Fruit fly (Drosophila melanogaster) whole organism, wandering third instar larva: ENCODE results near the gene Pfrx.

ENCODE experiments used
- Abd-B ChIP-seq: fragments of >200 bp; optimal IDR thresholded peaks from 2 replicates; lab custom pipeline; 2017; ENCODE audit warnings: missing biosample characterization, missing genetic modification characterization
- CG32264 ChIP-seq: fragments of 200-800 bp; sonication (Bioruptor generic); optimal IDR thresholded peaks from 2 replicates; lab custom pipeline; 2016; ENCODE audit warnings: missing biosample characterization, missing genetic modification characterization
- CG9705 ChIP-seq: fragments of 200-800 bp; sonication (Bioruptor generic); optimal IDR thresholded peaks from 2 replicates; lab custom pipeline; 2018; ENCODE audit warnings: missing biosample characterization, mild to moderate bottlenecking, missing genetic modification characterization
- Dfd ChIP-seq: fragments of >200 bp; optimal IDR thresholded peaks from 2 replicates; lab custom pipeline; 2017; ENCODE audit warnings: missing biosample characterization, missing genetic modification characterization
- Dif ChIP-seq: fragments of 200-275, 200-300 bp; sonication (Bioruptor generic); optimal IDR thresholded peaks from 2 replicates; lab custom pipeline; 2018; ENCODE audit warnings: missing biosample characterization, missing genetic modification characterization; ENCODE audit not compliant: partially characterized antibody
- GATAd ChIP-seq: sonication (Bioruptor generic); optimal IDR thresholded peaks from 2 replicates; lab custom pipeline; 2016; ENCODE audit warnings: missing biosample characterization, missing genetic modification characterization
- HLH106 ChIP-seq: fragments of 200-800 bp; optimal IDR thresholded peaks from 3 replicates; lab custom pipeline; 2019; ENCODE audit warnings: missing biosample characterization, mild to moderate bottlenecking, missing genetic modification characterization, moderate library complexity
- Hnf4 ChIP-seq: fragments of 200-800 bp; sonication (Bioruptor generic); optimal IDR thresholded peaks from 2 replicates; lab custom pipeline; 2016; ENCODE audit warnings: missing biosample characterization, mild to moderate bottlenecking, missing genetic modification characterization
- Hr78 ChIP-seq: fragments of >200 bp; optimal IDR thresholded peaks from 2 replicates; lab custom pipeline; 2017; ENCODE audit warnings: missing biosample characterization, missing genetic modification characterization
- Hr83 ChIP-seq: fragments of 200-300 bp; sonication (Bioruptor generic); optimal IDR thresholded peaks from 2 replicates; lab custom pipeline; 2016; ENCODE audit warnings: missing biosample characterization, mild to moderate bottlenecking, missing genetic modification characterization, moderate library complexity; ENCODE audit not compliant: poor library complexity, severe bottlenecking
- Mio ChIP-seq: sonication (Bioruptor generic); optimal IDR thresholded peaks from 2 replicates; lab custom pipeline; 2016; ENCODE audit warnings: missing biosample characterization, missing genetic modification characterization
- Myc ChIP-seq: fragments of >200 bp; optimal IDR thresholded peaks from 2 replicates; lab custom pipeline; 2017
- OdsH ChIP-seq: fragments of 200-800 bp; sonication (Bioruptor generic); optimal IDR thresholded peaks from 2 replicates; lab custom pipeline; 2016; ENCODE audit warnings: missing biosample characterization, mild to moderate bottlenecking, missing genetic modification characterization
- Rel ChIP-seq, 2 experiments: fragments of 200-800 bp; sonication (Bioruptor generic) in 1 of 2; optimal IDR thresholded peaks; 2 replicates in 1 of 2; 3 replicates in 1 of 2; lab custom pipeline; 2016 to 2019; ENCODE audit warnings: mild to moderate bottlenecking in 2 of 2, missing biosample characterization in 2 of 2, missing genetic modification characterization in 2 of 2, moderate library complexity in 1 of 2
- Sp1 ChIP-seq: fragments of 200-800 bp; sonication (Bioruptor generic); optimal IDR thresholded peaks from 3 replicates; lab custom pipeline; 2019; ENCODE audit warnings: missing biosample characterization, mild to moderate bottlenecking, missing genetic modification characterization, moderate library complexity
- Vsx2 ChIP-seq: fragments of 200-300, 225-300 bp; sonication (Bioruptor generic); optimal IDR thresholded peaks from 2 replicates; lab custom pipeline; 2018; ENCODE audit warnings: missing biosample characterization, missing genetic modification characterization; ENCODE audit not compliant: partially characterized antibody
- brk ChIP-seq: fragments of 200-800 bp; sonication (Bioruptor generic); optimal IDR thresholded peaks from 2 replicates; lab custom pipeline; 2016; ENCODE audit warnings: missing biosample characterization, mild to moderate bottlenecking, missing genetic modification characterization
- dl ChIP-seq, 2 experiments: fragments of 175-275, 200-275 bp in 1 of 2; fragments of 200-275 bp in 1 of 2; sonication (Bioruptor generic); optimal IDR thresholded peaks; lab custom pipeline; 2018; ENCODE audit warnings: mild to moderate bottlenecking in 2 of 2, missing biosample characterization in 2 of 2, missing genetic modification characterization in 2 of 2, moderate library complexity in 2 of 2; ENCODE audit not compliant: partially characterized antibody in 2 of 2, insufficient read depth in 1 of 2
- dmrt93B ChIP-seq: fragments of 200-800 bp; sonication (Bioruptor generic); optimal IDR thresholded peaks from 2 replicates; lab custom pipeline; 2018; ENCODE audit warnings: missing biosample characterization, mild to moderate bottlenecking, missing genetic modification characterization
- dsf ChIP-seq: sonication (Bioruptor generic); optimal IDR thresholded peaks from 2 replicates; lab custom pipeline; 2016; ENCODE audit warnings: missing biosample characterization, missing genetic modification characterization, borderline replicate concordance
- ey ChIP-seq: fragments of 200-800 bp; sonication (Bioruptor generic); optimal IDR thresholded peaks from 2 replicates; lab custom pipeline; 2016; ENCODE audit warnings: missing biosample characterization, missing genetic modification characterization
- fru ChIP-seq: fragments of 200-800 bp; sonication (Bioruptor generic); optimal IDR thresholded peaks from 3 replicates; lab custom pipeline; 2016; ENCODE audit warnings: missing biosample characterization, mild to moderate bottlenecking, missing genetic modification characterization
- h ChIP-seq: fragments of 200-800 bp; sonication (Bioruptor generic); optimal IDR thresholded peaks from 3 replicates; lab custom pipeline; 2016; ENCODE audit warnings: missing biosample characterization, mild to moderate bottlenecking, missing genetic modification characterization
- jim ChIP-seq: fragments of 175-275, 200-325 bp; sonication (Bioruptor generic); optimal IDR thresholded peaks from 2 replicates; lab custom pipeline; 2016; ENCODE audit warnings: missing biosample characterization, mild to moderate bottlenecking, missing genetic modification characterization
- lola ChIP-seq: fragments of >200 bp; optimal IDR thresholded peaks from 2 replicates; lab custom pipeline; 2017; ENCODE audit warnings: missing biosample characterization, missing genetic modification characterization
- pan ChIP-seq: fragments of >200 bp; optimal IDR thresholded peaks from 2 replicates; lab custom pipeline; 2017
- psq ChIP-seq: fragments of 200-800 bp; sonication (Bioruptor generic); optimal IDR thresholded peaks from 3 replicates; lab custom pipeline; 2017; ENCODE audit warnings: missing biosample characterization, mild to moderate bottlenecking, missing genetic modification characterization, moderate library complexity
- rgr ChIP-seq: fragments of 200-800 bp; sonication (Bioruptor generic); optimal IDR thresholded peaks from 3 replicates; lab custom pipeline; 2016; ENCODE audit warnings: missing biosample characterization, mild to moderate bottlenecking, missing genetic modification characterization
- sage ChIP-seq: fragments of 200-800 bp; sonication (Bioruptor generic); optimal IDR thresholded peaks from 2 replicates; lab custom pipeline; 2016; ENCODE audit warnings: missing biosample characterization, mild to moderate bottlenecking, missing genetic modification characterization
- sv ChIP-seq: fragments of 200-800 bp; sonication (Bioruptor generic); optimal IDR thresholded peaks from 3 replicates; lab custom pipeline; 2016; ENCODE audit warnings: missing biosample characterization, missing genetic modification characterization
- tai ChIP-seq: sonication (Bioruptor generic); optimal IDR thresholded peaks from 2 replicates; lab custom pipeline; 2016; ENCODE audit warnings: missing biosample characterization, missing genetic modification characterization
- usp ChIP-seq: fragments of >200 bp; optimal IDR thresholded peaks from 2 replicates; lab custom pipeline; 2017; ENCODE audit warnings: missing biosample characterization, missing genetic modification characterization
- woc ChIP-seq: sonication (Bioruptor generic); optimal IDR thresholded peaks from 2 replicates; lab custom pipeline; 2016; ENCODE audit warnings: missing biosample characterization, mild to moderate bottlenecking, missing genetic modification characterization

Gene Pfrx

dm6 chrX:19474763-19475162 is 20.5 kb upstream of the Pfrx start, which contains the start of gene narya:
Gene narya, plus strand, starts transcription at chrX:19475063.
- TF ChIP-seq Hr78 (GFP tag; lab: Kevin White, UChicago) (no peak), dl (GFP tag; optimal IDR thresholded peaks at IDR 0.05; lab: Kevin White, UChicago; ENCODE audit: insufficient read depth in 1 of 2, partially characterized antibody in 2 of 2) (no peak), dsf (GFP tag; lab: Kevin White, UChicago) (no peak), sage (GFP tag; lab: Kevin White, UChicago) (no peak), Sp1 (GFP tag; lab: Kevin White, UChicago) (no peak), Hnf4 (no peak), Myc (lab: Kevin White, UChicago) (no peak), Hr83 (GFP tag; lab: Kevin White, UChicago) (no peak), dmrt93B (no peak), Rel (GFP tag; optimal IDR thresholded peaks at IDR 0.05; lab: Kevin White, UChicago) (no peak), Rel (tag; optimal IDR thresholded peaks at IDR 0.05; lab: Kevin White, UChicago) (no peak), Dif (GFP tag; lab: Kevin White, UChicago) (no peak), GATAd (no peak), CG9705 (GFP tag; lab: Kevin White, UChicago) (no peak), CG32264 (GFP tag; lab: Kevin White, UChicago) (no peak), Abd-B (GFP tag; lab: Kevin White, UChicago) (no peak), Vsx2 (GFP tag; lab: Kevin White, UChicago) (no peak), psq (no peak), rgr (GFP tag; lab: Kevin White, UChicago) (no peak)

- TF ChIP-seq OdsH: no peak
These were observed 16.2 kb upstream of the Pfrx start, which contains the start of gene CG32533 for dm6 chrX:19479134-19479533. Gene CG32533, minus strand, starts transcription at chrX:19479411.

- peak; percentile 19 for TF ChIP-seq Sp1 (GFP tag; lab: Kevin White, UChicago)
- no peak for TF ChIP-seq dl (GFP tag; optimal IDR thresholded peaks at IDR 0.05; lab: Kevin White, UChicago; ENCODE audit: insufficient read depth in 1 of 2, partially characterized antibody in 2 of 2)
- TF ChIP-seq Myc (lab: Kevin White, UChicago): peak; percentile 57
These were observed 15.4 kb upstream of the Pfrx start, which contains the start of the genes Naa15-16 and mRpS14 for dm6 chrX:19479869-19480326. Gene Naa15-16, plus strand, starts transcription at chrX:19479984. Gene mRpS14, minus strand, starts transcription at chrX:19480238.

dm6 chrX:19480544-19481127 is 14.7 kb upstream of the Pfrx start:
- TF ChIP-seq sv: no peak
- no peak for TF ChIP-seq jim (GFP tag; lab: Kevin White, UChicago)
- no peak for TF ChIP-seq fru (GFP tag; lab: Kevin White, UChicago)
- no peak for TF ChIP-seq HLH106 (tag; lab: Kevin White, UChicago)
- TF ChIP-seq Sp1 (GFP tag; lab: Kevin White, UChicago): no peak
- TF ChIP-seq psq: no peak
- no peak for TF ChIP-seq dl (GFP tag; optimal IDR thresholded peaks at IDR 0.05; lab: Kevin White, UChicago; ENCODE audit: insufficient read depth in 1 of 2, partially characterized antibody in 2 of 2)
- no peak for TF ChIP-seq tai (GFP tag; lab: Kevin White, UChicago)
- no peak for TF ChIP-seq Abd-B (GFP tag; lab: Kevin White, UChicago)
- TF ChIP-seq ey (GFP tag; lab: Kevin White, UChicago): no peak
- no peak for TF ChIP-seq CG32264 (GFP tag; lab: Kevin White, UChicago)
- no peak for TF ChIP-seq pan (lab: Kevin White, UChicago)
- no peak for TF ChIP-seq sage (GFP tag; lab: Kevin White, UChicago)
- TF ChIP-seq h (GFP tag; lab: Kevin White, UChicago): no peak
- TF ChIP-seq Mio: no peak
- TF ChIP-seq brk (GFP tag; lab: Kevin White, UChicago): no peak
- TF ChIP-seq Hnf4: no peak
- TF ChIP-seq, all 38 proteins: peak for 0

- TF ChIP-seq dl (GFP tag; optimal IDR thresholded peaks at IDR 0.05; lab: Kevin White, UChicago; ENCODE audit: insufficient read depth in 1 of 2, partially characterized antibody in 2 of 2) (no peak), usp (GFP tag; lab: Kevin White, UChicago) (no peak), ey (GFP tag; lab: Kevin White, UChicago) (no peak), HLH106 (tag; lab: Kevin White, UChicago) (no peak), Mio (no peak), rgr (GFP tag; lab: Kevin White, UChicago) (no peak), Dif (GFP tag; lab: Kevin White, UChicago) (no peak), sage (GFP tag; lab: Kevin White, UChicago) (no peak), h (GFP tag; lab: Kevin White, UChicago) (no peak), lola (GFP tag; lab: Kevin White, UChicago) (no peak), sv (no peak), Dfd (GFP tag; lab: Kevin White, UChicago) (no peak), Vsx2 (GFP tag; lab: Kevin White, UChicago) (no peak), tai (GFP tag; lab: Kevin White, UChicago) (no peak), woc (GFP tag; lab: Kevin White, UChicago) (no peak), Hr83 (GFP tag; lab: Kevin White, UChicago) (no peak), OdsH (no peak), brk (GFP tag; lab: Kevin White, UChicago) (no peak)
These were observed 10.2 kb upstream of the Pfrx start for dm6 chrX:19485057-19485456.
